Fruit fly (Drosophila melanogaster) whole organism, embryonic: ENCODE measurements around the gene CG6693.

Experiments used
- Abd-B ChIP-seq: fragments of 200-800 bp; sonication (Bioruptor generic); optimal IDR thresholded peaks from 2 replicates; lab custom pipeline; 2018; ENCODE audit warnings: missing biosample characterization, mild to moderate bottlenecking, missing genetic modification characterization, moderate library complexity
- Ada2b ChIP-seq: fragments of 200-800 bp; sonication (Bioruptor generic); IDR thresholded peaks from 2 replicates; pipeline ENCODE4 v1.3.6; 2022; ENCODE audit warnings: missing biosample characterization, missing genetic modification characterization
- Atf-2 ChIP-seq: fragments of 200-800 bp; sonication (Bioruptor generic); optimal IDR thresholded peaks from 2 replicates; lab custom pipeline; 2016; ENCODE audit warnings: missing biosample characterization, missing genetic modification characterization
- Atf6 ChIP-seq: fragments of 200-800 bp; sonication (Bioruptor generic); IDR thresholded peaks from 2 replicates; pipeline ENCODE4 v1.3.6; 2022; ENCODE audit warnings: missing biosample characterization, missing genetic modification characterization
- BtbVII ChIP-seq: fragments of 200-800 bp; sonication (Bioruptor generic); optimal IDR thresholded peaks from 3 replicates; lab custom pipeline; 2017; ENCODE audit warnings: missing biosample characterization, mild to moderate bottlenecking, missing genetic modification characterization
- C15 ChIP-seq: fragments of 200-800 bp; sonication (Bioruptor generic); IDR thresholded peaks from 3 replicates; pipeline ENCODE4 v1.3.6; 2022; ENCODE audit warnings: missing biosample characterization, missing genetic modification characterization
- CG1024 ChIP-seq: fragments of 200-800 bp; sonication (Bioruptor generic); IDR thresholded peaks from 2 replicates; pipeline ENCODE4 v1.3.6; 2022; ENCODE audit warnings: missing biosample characterization, missing genetic modification characterization
- CG11504 ChIP-seq: fragments of 200-800 bp; sonication (Bioruptor generic); optimal IDR thresholded peaks from 3 replicates; lab custom pipeline; 2019; ENCODE audit warnings: missing biosample characterization, mild to moderate bottlenecking, missing genetic modification characterization, moderate library complexity
- CG11723 ChIP-seq: fragments of 200-800 bp; sonication (Bioruptor generic); optimal IDR thresholded peaks from 2 replicates; lab custom pipeline; 2017; ENCODE audit warnings: missing biosample characterization, mild to moderate bottlenecking, missing genetic modification characterization
- CG12071 ChIP-seq: fragments of 200-800 bp; sonication (Bioruptor generic); optimal IDR thresholded peaks from 3 replicates; lab custom pipeline; 2018; ENCODE audit warnings: missing biosample characterization, mild to moderate bottlenecking, missing genetic modification characterization
- CG14860 ChIP-seq: fragments of 200-800 bp; sonication (Bioruptor generic); IDR thresholded peaks from 3 replicates; pipeline ENCODE4 v1.3.6; 2022; ENCODE audit warnings: missing biosample characterization, missing genetic modification characterization; ENCODE audit not compliant: partially characterized antibody
- CG17385 ChIP-seq: fragments of 200-800 bp; sonication (Bioruptor generic); optimal IDR thresholded peaks from 3 replicates; lab custom pipeline; 2018; ENCODE audit warnings: missing biosample characterization, mild to moderate bottlenecking, missing genetic modification characterization
- CG18476 ChIP-seq: fragments of 200-800 bp; sonication (Bioruptor generic); optimal IDR thresholded peaks from 2 replicates; lab custom pipeline; 2016; ENCODE audit warnings: missing biosample characterization, mild to moderate bottlenecking, missing genetic modification characterization
- CG2129 ChIP-seq: fragments of 200-800 bp; sonication (Bioruptor generic); IDR thresholded peaks from 2 replicates; pipeline ENCODE4 v1.3.6; 2022; ENCODE audit warnings: missing biosample characterization, missing genetic modification characterization; ENCODE audit not compliant: partially characterized antibody
- CG3065 ChIP-seq: fragments of 200-800 bp; sonication (Bioruptor generic); optimal IDR thresholded peaks from 2 replicates; lab custom pipeline; 2016; ENCODE audit warnings: missing biosample characterization, missing genetic modification characterization
- CG32767 ChIP-seq: fragments of 200-800 bp; sonication (Bioruptor generic); IDR thresholded peaks from 2 replicates; pipeline ENCODE4 v1.3.6; 2022; ENCODE audit warnings: missing biosample characterization, missing genetic modification characterization
- CG3281 ChIP-seq: fragments of 200-800 bp; sonication (Bioruptor generic); optimal IDR thresholded peaks from 3 replicates; lab custom pipeline; 2017; ENCODE audit warnings: missing biosample characterization, mild to moderate bottlenecking, missing genetic modification characterization
- CG33213 ChIP-seq: fragments of 200-800 bp; sonication (Bioruptor generic); optimal IDR thresholded peaks from 3 replicates; lab custom pipeline; 2016; ENCODE audit warnings: missing biosample characterization, missing genetic modification characterization
- CG33557 ChIP-seq: fragments of 200-800 bp; sonication (Bioruptor generic); optimal IDR thresholded peaks from 2 replicates; lab custom pipeline; 2019; ENCODE audit warnings: missing biosample characterization, mild to moderate bottlenecking, missing genetic modification characterization, moderate library complexity
- CG5953 ChIP-seq: fragments of 200-800 bp; sonication (Bioruptor generic); IDR thresholded peaks from 2 replicates; pipeline ENCODE4 v1.3.6; 2022; ENCODE audit warnings: missing biosample characterization, missing genetic modification characterization
- CG6654 ChIP-seq: fragments of 200-800 bp; sonication (Bioruptor generic); optimal IDR thresholded peaks from 2 replicates; lab custom pipeline; 2017; ENCODE audit warnings: missing biosample characterization, mild to moderate bottlenecking, missing genetic modification characterization
- CG6854 ChIP-seq: fragments of 200-800 bp; sonication (Bioruptor generic); optimal IDR thresholded peaks from 3 replicates; lab custom pipeline; 2017; ENCODE audit warnings: missing biosample characterization, mild to moderate bottlenecking, missing genetic modification characterization
- CG8388 ChIP-seq: fragments of 200-800 bp; sonication (Bioruptor generic); optimal IDR thresholded peaks from 2 replicates; lab custom pipeline; 2019; ENCODE audit warnings: missing biosample characterization, mild to moderate bottlenecking, missing genetic modification characterization, moderate library complexity
- CG9876 ChIP-seq: fragments of 200-800 bp; sonication (Bioruptor generic); optimal IDR thresholded peaks from 2 replicates; lab custom pipeline; 2016; ENCODE audit warnings: missing biosample characterization, missing genetic modification characterization
- CoRest ChIP-seq: fragments of 200-800 bp; sonication (Bioruptor generic); optimal IDR thresholded peaks from 3 replicates; lab custom pipeline; 2018; ENCODE audit warnings: missing biosample characterization, mild to moderate bottlenecking, missing genetic modification characterization, moderate library complexity
- D19A ChIP-seq: fragments of 200-800 bp; optimal IDR thresholded peaks from 3 replicates; lab custom pipeline; 2019; ENCODE audit warnings: missing biosample characterization, mild to moderate bottlenecking, missing genetic modification characterization, moderate library complexity
- Dbx ChIP-seq: fragments of 200-800 bp; sonication (Bioruptor generic); IDR thresholded peaks from 3 replicates; pipeline ENCODE4 v1.3.6; 2022; ENCODE audit warnings: missing biosample characterization, missing genetic modification characterization
- Fer1 ChIP-seq: fragments of 200-800 bp; sonication (Bioruptor generic); optimal IDR thresholded peaks from 2 replicates; lab custom pipeline; 2017; ENCODE audit warnings: missing biosample characterization, mild to moderate bottlenecking, missing genetic modification characterization
- Gug ChIP-seq: fragments of 200-800 bp; sonication (Bioruptor generic); IDR thresholded peaks from 4 replicates; pipeline ENCODE4 v1.3.6; 2022; ENCODE audit warnings: missing biosample characterization, missing genetic modification characterization
- H2.0 ChIP-seq: fragments of 200-800 bp; sonication (Bioruptor generic); IDR thresholded peaks from 2 replicates; pipeline ENCODE4 v1.3.6; 2022; ENCODE audit warnings: missing biosample characterization, missing genetic modification characterization
- Hey ChIP-seq: fragments of 200-800 bp; sonication (Bioruptor generic); optimal IDR thresholded peaks from 3 replicates; lab custom pipeline; 2018; ENCODE audit warnings: missing biosample characterization, mild to moderate bottlenecking, missing genetic modification characterization
- Hsf ChIP-seq: fragments of 200-800 bp; sonication (Bioruptor generic); optimal IDR thresholded peaks from 3 replicates; lab custom pipeline; 2016; ENCODE audit warnings: missing biosample characterization, missing genetic modification characterization
- ab ChIP-seq: fragments of 200-800 bp; sonication (Bioruptor generic); optimal IDR thresholded peaks from 2 replicates; lab custom pipeline; 2016; ENCODE audit warnings: missing biosample characterization, missing genetic modification characterization
- cwo ChIP-seq: fragments of 200-800 bp; sonication (Bioruptor generic); optimal IDR thresholded peaks from 3 replicates; lab custom pipeline; 2017; ENCODE audit warnings: missing biosample characterization, missing genetic modification characterization, mild to moderate bottlenecking, moderate library complexity, missing genetic modification reagents
- gce ChIP-seq: fragments of 200-800 bp; sonication (Bioruptor generic); IDR thresholded peaks from 3 replicates; pipeline ENCODE4 v1.3.6; 2022; ENCODE audit warnings: missing biosample characterization, missing genetic modification characterization
- grau ChIP-seq: fragments of 200-800 bp; optimal IDR thresholded peaks from 3 replicates; lab custom pipeline; 2019; ENCODE audit warnings: missing biosample characterization, mild to moderate bottlenecking, missing genetic modification characterization, moderate library complexity
- gsb-n ChIP-seq: fragments of 200-800 bp; sonication (Bioruptor generic); optimal IDR thresholded peaks from 3 replicates; lab custom pipeline; 2018; ENCODE audit warnings: missing biosample characterization, mild to moderate bottlenecking, missing genetic modification characterization
- jing ChIP-seq: fragments of 200-800 bp; sonication (Bioruptor generic); optimal IDR thresholded peaks from 2 replicates; lab custom pipeline; 2018; ENCODE audit warnings: missing biosample characterization, mild to moderate bottlenecking, missing genetic modification characterization
- klu ChIP-seq: fragments of 200-800 bp; sonication (Bioruptor generic); IDR thresholded peaks from 2 replicates; pipeline ENCODE4 v1.3.6; 2022; ENCODE audit warnings: missing biosample characterization, missing genetic modification characterization
- luna ChIP-seq: fragments of 200-800 bp; sonication (Bioruptor generic); optimal IDR thresholded peaks from 2 replicates; lab custom pipeline; 2016; ENCODE audit warnings: missing biosample characterization, missing genetic modification characterization
- pb ChIP-seq: fragments of 200-800 bp; sonication (Bioruptor generic); optimal IDR thresholded peaks from 3 replicates; lab custom pipeline; 2016; ENCODE audit warnings: missing biosample characterization, missing genetic modification characterization
- phol ChIP-seq: fragments of 200-800 bp; sonication (Bioruptor generic); optimal IDR thresholded peaks from 3 replicates; lab custom pipeline; 2018; ENCODE audit warnings: missing biosample characterization, mild to moderate bottlenecking, missing genetic modification characterization, moderate library complexity
- pzg ChIP-seq: fragments of 200-800 bp; sonication (Bioruptor generic); optimal IDR thresholded peaks from 3 replicates; lab custom pipeline; 2018; ENCODE audit warnings: missing biosample characterization, mild to moderate bottlenecking, missing genetic modification characterization, moderate library complexity
- salm ChIP-seq: fragments of 200-800 bp; sonication (Bioruptor generic); optimal IDR thresholded peaks from 2 replicates; lab custom pipeline; 2018; ENCODE audit warnings: missing biosample characterization, mild to moderate bottlenecking, missing genetic modification characterization
- sc ChIP-seq, 3 experiments: fragments of >200 bp in 2 of 3; fragments of 200-800 bp in 1 of 3; sonication (Bioruptor generic) in 1 of 3; optimal IDR thresholded peaks; 2 replicates in 2 of 3; 3 replicates in 1 of 3; lab custom pipeline; 2017; ENCODE audit warnings: mild to moderate bottlenecking in 1 of 3, missing biosample characterization in 1 of 3, missing genetic modification characterization in 1 of 3, missing genetic modification reagents in 1 of 3
- shn ChIP-seq: fragments of 200-800 bp; sonication (Bioruptor generic); optimal IDR thresholded peaks from 3 replicates; lab custom pipeline; 2016; ENCODE audit warnings: missing biosample characterization, missing genetic modification characterization
- sim ChIP-seq: fragments of 200-800 bp; sonication (Bioruptor generic); IDR thresholded peaks from 2 replicates; pipeline ENCODE4 v1.3.6; 2022; ENCODE audit warnings: missing biosample characterization, missing genetic modification characterization
- sima ChIP-seq: fragments of 200-800 bp; sonication (Bioruptor generic); optimal IDR thresholded peaks from 2 replicates; lab custom pipeline; 2016; ENCODE audit warnings: missing biosample characterization, missing genetic modification characterization
- trem ChIP-seq: fragments of 200-800 bp; optimal IDR thresholded peaks from 3 replicates; lab custom pipeline; 2019; ENCODE audit warnings: missing biosample characterization, mild to moderate bottlenecking, missing genetic modification characterization, moderate library complexity
- unpg ChIP-seq: fragments of 200-800 bp; sonication (Bioruptor generic); optimal IDR thresholded peaks from 3 replicates; lab custom pipeline; 2018; ENCODE audit warnings: missing biosample characterization, mild to moderate bottlenecking, missing genetic modification characterization, moderate library complexity

The CG6693 gene

dm6 chr3R:11200885-11201421 lies 20.5 kb downstream of the CG6693 start (continued):
- TF ChIP-seq CG14860 (GFP tag; lab: Robert Waterston, UW): no peak
- TF ChIP-seq phol (tag; lab: Kevin White, UChicago): peak; percentile 53
- no peak for TF ChIP-seq sim
- no peak for TF ChIP-seq CG33557 (GFP tag; lab: Kevin White, UChicago)
- no peak for TF ChIP-seq C15 (GFP tag; lab: Robert Waterston, UW)
- TF ChIP-seq Abd-B (GFP tag; lab: Kevin White, UChicago): peak; percentile 40
- peak; percentile 57 for TF ChIP-seq Ada2b (GFP tag; lab: Robert Waterston, UW)
- no peak for TF ChIP-seq gsb-n (tag; lab: Kevin White, UChicago)
- no peak for TF ChIP-seq pb (GFP tag; lab: Kevin White, UChicago)
- TF ChIP-seq H2.0 (GFP tag; lab: Robert Waterston, UW): peak; percentile 47
- TF ChIP-seq CG32767: peak; percentile 46; the same call in 1 of the 2 replicates
- no peak for TF ChIP-seq trem (tag; lab: Kevin White, UChicago)
- TF ChIP-seq CG33213 (GFP tag; lab: Kevin White, UChicago): no peak
- peak; percentile 79 for TF ChIP-seq grau (tag; lab: Kevin White, UChicago)
- peak; percentile 62 for TF ChIP-seq CoRest
- TF ChIP-seq pzg: no peak
- no peak for TF ChIP-seq sc (optimal IDR thresholded peaks at IDR 0.05; lab: Kevin White, UChicago)
- TF ChIP-seq sc (GFP tag; optimal IDR thresholded peaks at IDR 0.05; lab: Kevin White, UChicago): peak; percentile 18
- TF ChIP-seq CG5953 (GFP tag; lab: Robert Waterston, UW): no peak
- no peak for TF ChIP-seq CG1024
- no peak for TF ChIP-seq CG11723 (GFP tag; lab: Kevin White, UChicago)
- no peak for TF ChIP-seq luna (GFP tag; lab: Kevin White, UChicago)
- TF ChIP-seq D19A (tag; lab: Kevin White, UChicago): peak; percentile 59
- TF ChIP-seq ab (GFP tag; lab: Kevin White, UChicago): no peak
- TF ChIP-seq CG11504 (tag; lab: Kevin White, UChicago): peak; percentile 76
- peak; percentile 75 for TF ChIP-seq cwo (GFP tag; lab: Kevin White, UChicago)
- no peak for TF ChIP-seq Atf-2 (GFP tag; lab: Kevin White, UChicago)
- peak; percentile 26 for TF ChIP-seq CG6854
- peak; percentile 37 for TF ChIP-seq CG18476 (GFP tag; lab: Kevin White, UChicago)
- TF ChIP-seq CG2129 (GFP tag; lab: Robert Waterston, UW): no peak
- no peak for TF ChIP-seq CG12071 (GFP tag; lab: Kevin White, UChicago)
- peak; percentile 20 for TF ChIP-seq salm
- no peak for TF ChIP-seq sima (GFP tag; lab: Kevin White, UChicago)
- TF ChIP-seq Hey (tag; lab: Kevin White, UChicago): no peak
- peak; percentile 46 for TF ChIP-seq Fer1 (GFP tag; lab: Kevin White, UChicago)
- TF ChIP-seq Hsf (GFP tag; lab: Kevin White, UChicago): no peak
- TF ChIP-seq Dbx: peak; percentile 35; the same call in 1 of the 3 replicates
- peak; percentile 63 for TF ChIP-seq CG3281 (GFP tag; lab: Kevin White, UChicago)
- no peak for TF ChIP-seq klu
- TF ChIP-seq CG9876 (GFP tag; lab: Kevin White, UChicago): no peak
- TF ChIP-seq shn (GFP tag; lab: Kevin White, UChicago): no peak
- peak; percentile 75; the same call in 1 of the 2 replicates for TF ChIP-seq Atf6 (GFP tag; lab: Robert Waterston, UW)
- no peak for TF ChIP-seq gce
- peak; percentile 9 for TF ChIP-seq BtbVII (GFP tag; lab: Kevin White, UChicago)
- TF ChIP-seq CG17385: no peak
- peak; percentile 58 for TF ChIP-seq unpg
- TF ChIP-seq jing (GFP tag; lab: Kevin White, UChicago): no peak
- peak; percentile 33; the same call in 1 of the 4 replicates for TF ChIP-seq Gug (GFP tag; lab: Robert Waterston, UW)
- TF ChIP-seq CG3065 (GFP tag; lab: Kevin White, UChicago): no peak
- peak; percentile 7 for TF ChIP-seq CG6654
- peak; percentile 17 for TF ChIP-seq CG8388
